Fruit fly (Drosophila melanogaster) S2 (cell line): ENCODE data around the gene Pfdn6.

Experiments
- CG8478 ChIP-seq: fragments of >200 bp; optimal IDR thresholded peaks from 2 replicates; lab custom pipeline; 2018
- CTCF ChIP-seq, 2 experiments: fragments of >200 bp; optimal IDR thresholded peaks; 2 replicates each; lab custom pipeline; 2018

Gene Pfdn6

dm6 chr3L:19904411-19905135 is 18.9 kb upstream of the Pfdn6 start:
- TF ChIP-seq CG8478 (lab: Kevin White, UChicago): no peak
- no peak for TF ChIP-seq CTCF (optimal IDR thresholded peaks at IDR 0.05; lab: Kevin White, UChicago)

- TF ChIP-seq CG8478 (lab: Kevin White, UChicago) (no peak), CTCF (optimal IDR thresholded peaks at IDR 0.05; lab: Kevin White, UChicago) (no peak)
Measured at dm6 chr3L:19905427-19905826, 18.0 kb upstream of the Pfdn6 start.

dm6 chr3L:19906148-19906752 is 17.2 kb upstream of the Pfdn6 start:
- no peak for TF ChIP-seq CG8478 (lab: Kevin White, UChicago)

dm6 chr3L:19906780-19907705 is 16.4 kb upstream of the Pfdn6 start:
- no peak for TF ChIP-seq CTCF (optimal IDR thresholded peaks at IDR 0.05; lab: Kevin White, UChicago)
- TF ChIP-seq CG8478 (lab: Kevin White, UChicago): no peak

dm6 chr3L:19907706-19908070 is 15.8 kb upstream of the Pfdn6 start:
- TF ChIP-seq CG8478 (lab: Kevin White, UChicago) (no peak), CTCF (optimal IDR thresholded peaks at IDR 0.05; lab: Kevin White, UChicago) (no peak)

dm6 chr3L:19908201-19909127 is 15.0 kb upstream of the Pfdn6 start:
- TF ChIP-seq CG8478 (lab: Kevin White, UChicago) (no peak), CTCF (optimal IDR thresholded peaks at IDR 0.05; lab: Kevin White, UChicago) (no peak)

dm6 chr3L:19909234-19910053 is 14.0 kb upstream of the Pfdn6 start:
- TF ChIP-seq CTCF (optimal IDR thresholded peaks at IDR 0.05; lab: Kevin White, UChicago) (no peak), CG8478 (lab: Kevin White, UChicago) (no peak)

dm6 chr3L:19910054-19910414 is 13.4 kb upstream of the Pfdn6 start, which contains the start of the genes Mi-2 and Prp3:
Mi-2 (minus strand) TSS chr3L:19910215.
Prp3 (plus strand) TSS chr3L:19910300.
- peak; percentile 47 to 52 for TF ChIP-seq CTCF (optimal IDR thresholded peaks at IDR 0.05; lab: Kevin White, UChicago)
- TF ChIP-seq CG8478 (lab: Kevin White, UChicago): no peak

dm6 chr3L:19913328-19913936 is 10.0 kb upstream of the Pfdn6 start, which contains the start of gene Mtr3:
Mtr3 (minus strand) TSS chr3L:19913715.
- no peak for TF ChIP-seq CTCF (optimal IDR thresholded peaks at IDR 0.05; lab: Kevin White, UChicago)
- no peak for TF ChIP-seq CG8478 (lab: Kevin White, UChicago)

dm6 chr3L:19914833-19915232 is 8.6 kb upstream of the Pfdn6 start, which contains the start of gene Rpn1:
Rpn1 (plus strand) TSS chr3L:19915051.
- TF ChIP-seq CG8478 (lab: Kevin White, UChicago) (no peak), CTCF (optimal IDR thresholded peaks at IDR 0.05; lab: Kevin White, UChicago) (peak in 1 of 2 experiments; percentile 20)

dm6 chr3L:19919981-19920380 is 3.5 kb upstream of the Pfdn6 start:
- no peak for TF ChIP-seq CG8478 (lab: Kevin White, UChicago)
- TF ChIP-seq CTCF (optimal IDR thresholded peaks at IDR 0.05; lab: Kevin White, UChicago): no peak

- TF ChIP-seq CTCF (optimal IDR thresholded peaks at IDR 0.05; lab: Kevin White, UChicago): no peak
- no peak for TF ChIP-seq CG8478 (lab: Kevin White, UChicago)
Measured at dm6 chr3L:19924771-19925304, 1.4 kb downstream of the Pfdn6 start, which contains the start of gene Grasp65. Grasp65 (plus strand) TSS chr3L:19924943.
